Worm (Caenorhabditis elegans) whole organism, L1 larva: ENCODE measurements around the gene F40G9.12.

Source experiments
- alr-1 ChIP-seq: fragments of 200-800 bp; sonication (Bioruptor generic); optimal IDR thresholded peaks from 2 replicates; lab custom pipeline; 2018; ENCODE audit warnings: borderline replicate concordance, mild to moderate bottlenecking, missing genetic modification characterization, missing compliant biosample characterization
- blmp-1 ChIP-seq: fragments of 150-350 bp; optimal IDR thresholded peaks from 2 replicates; lab custom pipeline; 2014; ENCODE audit warnings: missing biosample characterization, missing genetic modification characterization
- ceh-88 ChIP-seq: fragments of 200-800 bp; sonication (Bioruptor generic); IDR thresholded peaks from 2 replicates; pipeline ENCODE4 v1.3.6; 2022; ENCODE audit warnings: missing genetic modification characterization, missing compliant biosample characterization
- dpl-1 ChIP-seq, 3 experiments: fragments of 150-350 bp in 2 of 3; sonication (generic microtip) in 1 of 3; optimal IDR thresholded peaks; 2 replicates each; lab custom pipeline; 2014 to 2017; ENCODE audit warnings: missing biosample characterization in 3 of 3, missing genetic modification characterization in 3 of 3, missing genetic modification reagents in 3 of 3
- dsc-1 ChIP-seq: sonication (generic microtip); optimal IDR thresholded peaks from 2 replicates; lab custom pipeline; 2016; ENCODE audit warnings: mild to moderate bottlenecking, missing genetic modification characterization, missing compliant biosample characterization
- efl-1 ChIP-seq, 4 experiments: fragments of 150-350 bp; optimal IDR thresholded peaks in 3 of 4; peaks in 1 of 4; 1 replicate in 1 of 4; 2 replicates in 3 of 4; lab custom pipeline; 2014; ENCODE audit warnings: missing biosample characterization in 2 of 4, missing genetic modification characterization in 2 of 4, missing genetic modification reagents in 2 of 4
- egl-13 ChIP-seq: sonication (generic microtip); optimal IDR thresholded peaks from 2 replicates; lab custom pipeline; 2016; ENCODE audit warnings: missing genotype, missing genetic modification reagents, missing genetic modification characterization, missing compliant biosample characterization
- fkh-10 ChIP-seq: sonication (generic microtip); optimal IDR thresholded peaks from 2 replicates; lab custom pipeline; 2017; ENCODE audit warnings: missing biosample characterization, missing genetic modification reagents, missing genetic modification characterization
- hlh-4 ChIP-seq: sonication (generic microtip); optimal IDR thresholded peaks from 2 replicates; lab custom pipeline; 2016; ENCODE audit warnings: mild to moderate bottlenecking, missing genetic modification characterization, missing compliant biosample characterization
- hpl-2 ChIP-seq: fragments of 150-350 bp; optimal IDR thresholded peaks from 2 replicates; lab custom pipeline; 2014; ENCODE audit warnings: missing biosample characterization, missing genetic modification reagents, missing genetic modification characterization
- irx-1 ChIP-seq: sonication (generic microtip); optimal IDR thresholded peaks from 2 replicates; lab custom pipeline; 2016; ENCODE audit warnings: missing genetic modification characterization, missing compliant biosample characterization
- lin-13 ChIP-seq: fragments of 150-350 bp; optimal IDR thresholded peaks from 2 replicates; lab custom pipeline; 2014; ENCODE audit warnings: missing biosample characterization, missing genetic modification reagents, missing genetic modification characterization
- lin-39 ChIP-seq: fragments of 150-350 bp; optimal IDR thresholded peaks from 2 replicates; lab custom pipeline; 2014; ENCODE audit warnings: missing biosample characterization, missing genetic modification reagents, missing genetic modification characterization
- mab-9 ChIP-seq: fragments of 200-800 bp; sonication (Bioruptor generic); IDR thresholded peaks from 2 replicates; pipeline ENCODE4 v1.3.6; 2022; ENCODE audit warnings: missing genetic modification reagents, missing genetic modification characterization, missing compliant biosample characterization
- nhr-11 ChIP-seq: fragments of 150-350 bp; optimal IDR thresholded peaks from 2 replicates; lab custom pipeline; 2014; ENCODE audit warnings: missing biosample characterization, missing genetic modification characterization
- nhr-20 ChIP-seq: sonication (generic microtip); optimal IDR thresholded peaks from 2 replicates; lab custom pipeline; 2016; ENCODE audit warnings: mild to moderate bottlenecking, missing genetic modification characterization, missing compliant biosample characterization
- nhr-71 ChIP-seq: sonication (generic microtip); optimal IDR thresholded peaks from 2 replicates; lab custom pipeline; 2016; ENCODE audit warnings: mild to moderate bottlenecking, missing genetic modification characterization, moderate library complexity, missing compliant biosample characterization
- nhr-84 ChIP-seq: sonication (generic microtip); optimal IDR thresholded peaks from 2 replicates; lab custom pipeline; 2017; ENCODE audit warnings: missing biosample characterization, missing genetic modification characterization
- nhr-85 ChIP-seq: sonication (generic microtip); peaks from one replicate; lab custom pipeline; 2016; ENCODE audit warnings: missing genetic modification characterization, inconsistent platforms, missing compliant biosample characterization
- nhr-90 ChIP-seq: sonication (generic microtip); optimal IDR thresholded peaks from 2 replicates; lab custom pipeline; 2016; ENCODE audit warnings: mild to moderate bottlenecking, missing genetic modification characterization, missing compliant biosample characterization; ENCODE audit not compliant: poor library complexity
- sox-4 ChIP-seq: sonication (generic microtip); optimal IDR thresholded peaks from 2 replicates; lab custom pipeline; 2016; ENCODE audit warnings: missing genetic modification characterization, missing compliant biosample characterization
- sptf-1 ChIP-seq: fragments of 150-350 bp; optimal IDR thresholded peaks from 2 replicates; lab custom pipeline; 2014; ENCODE audit warnings: missing biosample characterization, missing genetic modification characterization
- sup-37 ChIP-seq: fragments of 200-800 bp; sonication (Bioruptor generic); optimal IDR thresholded peaks from 2 replicates; lab custom pipeline; 2018; ENCODE audit warnings: mild to moderate bottlenecking, missing genetic modification characterization, missing compliant biosample characterization
- swsn-7 ChIP-seq: sonication (generic microtip); optimal IDR thresholded peaks from 2 replicates; lab custom pipeline; 2016; ENCODE audit warnings: missing genetic modification characterization, missing compliant biosample characterization
- unc-62 ChIP-seq: fragments of 150-350 bp; optimal IDR thresholded peaks from 2 replicates; lab custom pipeline; 2014; ENCODE audit warnings: missing biosample characterization, missing genetic modification reagents, missing genetic modification characterization
- vab-15 ChIP-seq: sonication (generic microtip); optimal IDR thresholded peaks from 2 replicates; lab custom pipeline; 2017; ENCODE audit warnings: missing genotype, mild to moderate bottlenecking, missing genetic modification characterization, missing compliant biosample characterization
- zag-1 ChIP-seq: fragments of 150-350 bp; optimal IDR thresholded peaks from 2 replicates; lab custom pipeline; 2014; ENCODE audit warnings: missing biosample characterization, missing genetic modification characterization
- zip-4 ChIP-seq: fragments of 200-800 bp; sonication (Bioruptor generic); optimal IDR thresholded peaks from 2 replicates; lab custom pipeline; 2018; ENCODE audit warnings: mild to moderate bottlenecking, missing genetic modification characterization, moderate library complexity, missing compliant biosample characterization

The F40G9.12 gene

ce11 chrIII:191803-192202 lies 20.2 kb downstream of the F40G9.12 start, which contains the start of gene sec-20:
Gene sec-20, plus strand, starts transcription at chrIII:192103.
- TF ChIP-seq nhr-20 (tag; lab: Kevin White, UChicago) (no peak), hlh-4 (no peak), lin-13 (GFP tag; lab: Kevin White, UChicago) (no peak), lin-39 (tag; lab: Kevin White, UChicago) (no peak), dpl-1 (GFP tag; optimal IDR thresholded peaks at IDR 0.05; lab: Kevin White, UChicago) (no peak), zag-1 (no peak), zip-4 (GFP tag; lab: Kevin White, UChicago) (no peak), nhr-84 (tag; lab: Kevin White, UChicago) (no peak), alr-1 (tag; lab: Kevin White, UChicago) (no peak), mab-9 (GFP tag; lab: Robert Waterston, UW) (no peak)

DNA sequence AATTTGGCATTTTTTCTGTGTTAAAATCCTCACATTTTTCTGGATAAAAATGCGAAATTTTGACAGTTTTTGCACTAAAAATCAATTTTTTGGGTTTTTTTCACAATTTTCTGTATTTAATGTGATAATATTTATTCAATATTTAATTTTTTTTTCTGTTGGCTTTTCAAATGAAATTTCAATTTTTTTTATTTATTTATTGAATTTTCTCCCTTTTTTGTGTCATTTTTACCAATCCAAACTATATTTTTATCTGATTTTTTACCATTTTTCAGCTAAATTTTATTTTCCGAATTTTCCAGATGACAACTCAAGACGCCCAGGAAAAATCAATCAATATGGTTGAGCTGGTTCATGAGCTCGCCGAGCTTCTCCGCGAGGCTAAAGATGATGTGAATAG lies 22.5 kb downstream of the F40G9.12 start, which contains the start of gene F40G9.17:
TSS of gene F40G9.17 (plus strand) at position 301 of the 400 bp plus-strand sequence.
- TF ChIP-seq nhr-71 = no peak
- TF ChIP-seq nhr-84 (tag; lab: Kevin White, UChicago) = no peak
- TF ChIP-seq unc-62 (GFP tag; lab: Kevin White, UChicago) = no peak
- TF ChIP-seq swsn-7 (tag; lab: Kevin White, UChicago) = no peak
- TF ChIP-seq hpl-2 (GFP tag; lab: Kevin White, UChicago) = no peak
- no peak for TF ChIP-seq zag-1
- peak; percentile 10 for TF ChIP-seq nhr-85 (tag; lab: Kevin White, UChicago)
- no peak for TF ChIP-seq sup-37 (GFP tag; lab: Kevin White, UChicago)

DNA sequence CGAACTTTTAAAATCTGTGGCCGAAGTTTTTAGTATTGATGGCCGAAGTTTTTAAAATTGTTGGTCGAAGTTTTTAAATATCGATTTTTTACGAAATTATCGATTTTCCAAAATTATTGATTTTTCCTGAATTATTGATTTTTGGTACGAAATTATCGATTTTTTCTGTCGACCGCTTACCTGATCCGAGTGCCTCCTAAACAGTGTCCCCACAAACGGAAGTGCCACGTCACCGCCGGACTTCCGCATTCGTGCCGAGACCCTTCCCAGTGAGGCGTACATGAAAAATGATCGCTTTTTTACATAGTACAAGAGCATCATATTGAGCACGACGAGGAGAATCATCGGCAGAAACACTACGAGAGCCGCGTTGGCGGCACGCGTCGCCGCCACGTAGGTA lies 32.3 kb downstream of the F40G9.12 start:
- no peak for TF ChIP-seq ceh-88 (GFP tag; lab: Robert Waterston, UW)
- no peak for TF ChIP-seq efl-1 (optimal IDR thresholded peaks at IDR 0.05; lab: Kevin White, UChicago)
- TF ChIP-seq efl-1 (GFP tag; optimal IDR thresholded peaks at IDR 0.05 in 1 of 2; lab: Kevin White, UChicago) = peak in 1 of 2 experiments; percentile 67

DNA sequence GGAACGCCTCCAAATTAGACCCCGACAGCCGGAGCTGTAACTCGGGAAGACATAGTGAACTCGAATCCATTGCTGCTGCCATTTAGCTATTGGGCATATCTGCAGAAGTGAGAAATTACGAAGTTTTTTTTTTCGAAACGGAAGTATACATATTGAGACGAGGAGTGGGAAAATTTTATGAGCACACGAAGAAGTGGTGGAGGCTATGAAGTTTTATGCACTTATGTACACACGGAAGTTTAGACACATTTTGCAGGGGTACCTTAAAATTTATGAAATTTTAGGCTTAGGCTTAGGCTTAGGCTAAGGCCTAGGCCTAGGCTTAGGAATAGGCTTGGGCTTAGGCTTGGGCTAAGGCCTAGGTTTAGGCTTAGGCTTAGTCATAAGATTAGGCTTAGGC lies 35.4 kb downstream of the F40G9.12 start, which contains the start of gene W10C4.1:
TSS of gene W10C4.1 (minus strand) at position 101 of the 400 bp plus-strand sequence.
- TF ChIP-seq blmp-1 (tag; lab: Kevin White, UChicago) (no peak), irx-1 (tag; lab: Kevin White, UChicago) (no peak), nhr-85 (tag; lab: Kevin White, UChicago) (peak; percentile 36)
- TF ChIP-seq, all 84 proteins: peak for 1

- TF ChIP-seq fkh-10 (GFP tag; lab: Kevin White, UChicago) (peak; percentile 59), nhr-90 (tag; lab: Kevin White, UChicago) (no peak)
These were observed 37.4 kb downstream of the F40G9.12 start for ce11 chrIII:208793-209694.

DNA sequence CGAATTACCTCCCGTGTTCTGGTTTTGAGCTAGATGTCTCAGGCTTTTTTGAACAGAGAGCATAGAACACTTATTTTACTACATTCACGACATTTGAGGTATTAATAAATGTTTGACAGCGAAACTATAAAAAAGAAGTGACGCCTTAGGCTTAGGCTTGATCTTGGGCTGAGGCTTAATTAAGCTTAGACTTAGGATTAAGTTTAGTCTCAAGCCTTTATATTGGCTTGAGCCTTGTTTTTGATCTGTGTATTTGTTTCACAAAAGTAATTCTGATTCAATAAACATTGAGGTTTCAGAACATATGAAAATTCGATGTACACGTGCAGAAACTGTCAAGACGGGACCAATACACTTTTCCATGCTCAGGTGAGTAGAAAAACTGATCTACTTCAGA lies 38.0 kb downstream of the F40G9.12 start, which contains the start of gene klp-20:
TSS of gene klp-20 (plus strand) at position 298 of the 397 bp plus-strand sequence.
- TF ChIP-seq vab-15 (tag; lab: Kevin White, UChicago) (no peak), dpl-1 (GFP tag; optimal IDR thresholded peaks at IDR 0.05; lab: Kevin White, UChicago) (no peak), dsc-1 (tag; lab: Kevin White, UChicago) (no peak), sox-4 (tag; lab: Kevin White, UChicago) (no peak), hpl-2 (GFP tag; lab: Kevin White, UChicago) (no peak), sptf-1 (no peak), nhr-11 (tag; lab: Kevin White, UChicago) (no peak), egl-13 (tag; lab: Kevin White, UChicago) (no peak)
